Fruit fly (Drosophila melanogaster) whole organism, embryonic: ENCODE results near the gene Usp14.

Source experiments
- Adf1 ChIP-seq: fragments of 200-800 bp; sonication (Bioruptor generic); IDR thresholded peaks from 2 replicates; pipeline ENCODE4 v1.3.6; 2022; ENCODE audit warnings: missing biosample characterization, missing genetic modification characterization
- Atf6 ChIP-seq: fragments of 200-800 bp; sonication (Bioruptor generic); IDR thresholded peaks from 2 replicates; pipeline ENCODE4 v1.3.6; 2022; ENCODE audit warnings: missing biosample characterization, missing genetic modification characterization
- BEAF-32 ChIP-seq: fragments of 200-800 bp; sonication (Bioruptor generic); optimal IDR thresholded peaks from 3 replicates; lab custom pipeline; 2017; ENCODE audit warnings: missing biosample characterization, missing genetic modification characterization, mild to moderate bottlenecking, moderate library complexity, missing genetic modification reagents
- Bgb ChIP-seq: fragments of 200-800 bp; sonication (Bioruptor generic); IDR thresholded peaks from 2 replicates; pipeline ENCODE4 v1.3.6; 2022; ENCODE audit warnings: missing biosample characterization, missing genetic modification characterization; ENCODE audit not compliant: partially characterized antibody
- CG10431 ChIP-seq: fragments of 200-800 bp; sonication (Bioruptor generic); optimal IDR thresholded peaks from 3 replicates; lab custom pipeline; 2018; ENCODE audit warnings: missing biosample characterization, mild to moderate bottlenecking, missing genetic modification characterization
- CG10462 ChIP-seq: fragments of 200-800 bp; sonication (Bioruptor generic); optimal IDR thresholded peaks from 2 replicates; lab custom pipeline; 2016; ENCODE audit warnings: missing biosample characterization, missing genetic modification characterization
- CG12299 ChIP-seq: fragments of 200-800 bp; sonication (Bioruptor generic); optimal IDR thresholded peaks from 2 replicates; lab custom pipeline; 2018; ENCODE audit warnings: missing biosample characterization, mild to moderate bottlenecking, missing genetic modification characterization
- CG1233 ChIP-seq: fragments of 200-800 bp; sonication (Bioruptor generic); optimal IDR thresholded peaks from 4 replicates; lab custom pipeline; 2018; ENCODE audit warnings: missing biosample characterization, mild to moderate bottlenecking, missing genetic modification characterization
- CG12769 ChIP-seq: fragments of 200-800 bp; sonication (Bioruptor generic); optimal IDR thresholded peaks from 2 replicates; lab custom pipeline; 2019; ENCODE audit warnings: missing biosample characterization, mild to moderate bottlenecking, missing genetic modification characterization, moderate library complexity
- CG13287 ChIP-seq: fragments of 200-800 bp; sonication (Bioruptor generic); IDR thresholded peaks from 2 replicates; pipeline ENCODE4 v1.3.6; 2022; ENCODE audit warnings: missing biosample characterization, missing genetic modification characterization; ENCODE audit not compliant: partially characterized antibody
- CG13775 ChIP-seq: fragments of 200-800 bp; sonication (Bioruptor generic); optimal IDR thresholded peaks from 3 replicates; lab custom pipeline; 2017; ENCODE audit warnings: missing biosample characterization, mild to moderate bottlenecking, missing genetic modification characterization
- CG14050 ChIP-seq: fragments of 200-800 bp; sonication (Bioruptor generic); IDR thresholded peaks from 3 replicates; pipeline ENCODE4 v1.3.6; 2022; ENCODE audit warnings: missing biosample characterization, missing genetic modification characterization
- CG14667 ChIP-seq: fragments of 200-800 bp; sonication (Bioruptor generic); IDR thresholded peaks from 2 replicates; pipeline ENCODE4 v1.3.6; 2022; ENCODE audit warnings: missing biosample characterization, missing genetic modification characterization
- CG14710 ChIP-seq: fragments of 200-800 bp; sonication (Bioruptor generic); optimal IDR thresholded peaks from 3 replicates; lab custom pipeline; 2019; ENCODE audit warnings: missing biosample characterization, mild to moderate bottlenecking, missing genetic modification characterization, moderate library complexity
- CG15696 ChIP-seq: fragments of 200-800 bp; sonication (Bioruptor generic); optimal IDR thresholded peaks from 2 replicates; lab custom pipeline; 2019; ENCODE audit warnings: missing biosample characterization, mild to moderate bottlenecking, missing genetic modification characterization, moderate library complexity
- CG1603 ChIP-seq: fragments of 200-800 bp; sonication (Bioruptor generic); optimal IDR thresholded peaks from 2 replicates; lab custom pipeline; 2019; ENCODE audit warnings: missing biosample characterization, mild to moderate bottlenecking, missing genetic modification characterization, moderate library complexity
- CG18599 ChIP-seq: fragments of 200-800 bp; sonication (Bioruptor generic); optimal IDR thresholded peaks from 3 replicates; lab custom pipeline; 2017; ENCODE audit warnings: missing biosample characterization, missing genetic modification characterization, mild to moderate bottlenecking, moderate library complexity, missing genetic modification reagents
- CG2712 ChIP-seq: fragments of 200-800 bp; optimal IDR thresholded peaks from 3 replicates; lab custom pipeline; 2019; ENCODE audit warnings: missing biosample characterization, mild to moderate bottlenecking, missing genetic modification characterization, moderate library complexity
- CG30020 ChIP-seq: fragments of 200-800 bp; optimal IDR thresholded peaks from 2 replicates; lab custom pipeline; 2019; ENCODE audit warnings: missing biosample characterization, mild to moderate bottlenecking, missing genetic modification characterization, moderate library complexity
- CG43689 ChIP-seq: fragments of 200-800 bp; sonication (Bioruptor generic); IDR thresholded peaks from 2 replicates; pipeline ENCODE4 v1.3.6; 2022; ENCODE audit warnings: missing biosample characterization, missing genetic modification characterization
- CG8281 ChIP-seq: fragments of 200-800 bp; sonication (Bioruptor generic); optimal IDR thresholded peaks from 2 replicates; lab custom pipeline; 2018; ENCODE audit warnings: missing biosample characterization, mild to moderate bottlenecking, missing genetic modification characterization, moderate library complexity
- CG9797 ChIP-seq: fragments of 200-800 bp; sonication (Bioruptor generic); optimal IDR thresholded peaks from 3 replicates; lab custom pipeline; 2018; ENCODE audit warnings: missing biosample characterization, mild to moderate bottlenecking, missing genetic modification characterization
- D ChIP-seq, 2 experiments: fragments of 200-800 bp in 1 of 2; fragments of >200 bp in 1 of 2; sonication (Bioruptor generic) in 1 of 2; optimal IDR thresholded peaks; 2 replicates in 1 of 2; 3 replicates in 1 of 2; lab custom pipeline; 2017; ENCODE audit warnings: mild to moderate bottlenecking in 1 of 2, missing biosample characterization in 1 of 2, missing genetic modification characterization in 1 of 2, missing genetic modification reagents in 1 of 2
- D19B ChIP-seq: fragments of 200-800 bp; sonication (Bioruptor generic); optimal IDR thresholded peaks from 2 replicates; lab custom pipeline; 2017; ENCODE audit warnings: missing biosample characterization, mild to moderate bottlenecking, missing genetic modification characterization
- Hmr ChIP-seq: fragments of 200-800 bp; sonication (Bioruptor generic); optimal IDR thresholded peaks from 3 replicates; lab custom pipeline; 2017; ENCODE audit warnings: mild to moderate bottlenecking, missing biosample characterization, missing genetic modification reagents, missing genetic modification characterization
- MBD-R2 ChIP-seq: fragments of 200-800 bp; sonication (Bioruptor generic); IDR thresholded peaks from 2 replicates; pipeline ENCODE4 v1.3.6; 2022; ENCODE audit warnings: missing biosample characterization, missing genetic modification characterization
- Oaz ChIP-seq: fragments of 200-800 bp; sonication (Bioruptor generic); IDR thresholded peaks from 2 replicates; pipeline ENCODE4 v1.3.6; 2022; ENCODE audit warnings: missing biosample characterization, missing genetic modification characterization
- Pdp1 ChIP-seq, 2 experiments: fragments of 200-800 bp; sonication (Bioruptor generic); optimal IDR thresholded peaks; 3 replicates each; lab custom pipeline; 2016; ENCODE audit warnings: missing biosample characterization in 2 of 2, missing genetic modification characterization in 2 of 2, mild to moderate bottlenecking in 1 of 2, moderate library complexity in 1 of 2
- Scr ChIP-seq: fragments of 200-800 bp; sonication (Bioruptor generic); IDR thresholded peaks from 2 replicates; pipeline ENCODE4 v1.3.6; 2022; ENCODE audit warnings: missing biosample characterization, missing genetic modification characterization; ENCODE audit not compliant: partially characterized antibody
- ara ChIP-seq: fragments of 200-800 bp; sonication (Bioruptor generic); IDR thresholded peaks from 2 replicates; pipeline ENCODE4 v1.3.6; 2022; ENCODE audit warnings: missing biosample characterization, missing genetic modification characterization
- bbx ChIP-seq: fragments of 200-800 bp; sonication (Bioruptor generic); IDR thresholded peaks from 2 replicates; pipeline ENCODE4 v1.3.6; 2022; ENCODE audit warnings: missing biosample characterization, missing genetic modification characterization; ENCODE audit not compliant: partially characterized antibody
- dan ChIP-seq: fragments of 200-800 bp; sonication (Bioruptor generic); IDR thresholded peaks from 2 replicates; pipeline ENCODE4 v1.3.6; 2022; ENCODE audit warnings: missing biosample characterization, missing genetic modification characterization
- dm ChIP-seq: fragments of 200-800 bp; sonication (Bioruptor generic); optimal IDR thresholded peaks from 3 replicates; lab custom pipeline; 2016; ENCODE audit warnings: missing biosample characterization, missing genetic modification characterization
- exex ChIP-seq: fragments of 200-800 bp; sonication (Bioruptor generic); optimal IDR thresholded peaks from 4 replicates; lab custom pipeline; 2018; ENCODE audit warnings: missing biosample characterization, mild to moderate bottlenecking, missing genetic modification characterization, moderate library complexity
- fd3F ChIP-seq: fragments of 200-800 bp; sonication (Bioruptor generic); optimal IDR thresholded peaks from 2 replicates; lab custom pipeline; 2018; ENCODE audit warnings: missing biosample characterization, mild to moderate bottlenecking, missing genetic modification characterization, moderate library complexity
- ftz-f1 ChIP-seq: fragments of 200-800 bp; sonication (Bioruptor generic); optimal IDR thresholded peaks from 2 replicates; lab custom pipeline; 2016; ENCODE audit warnings: missing biosample characterization, missing genetic modification characterization
- hkb ChIP-seq, 2 experiments: fragments of 200-800 bp in 1 of 2; fragments of >200 bp in 1 of 2; sonication (Bioruptor generic) in 1 of 2; IDR thresholded peaks in 1 of 2; optimal IDR thresholded peaks in 1 of 2; 2 replicates each; pipeline versions ENCODE4 v1.3.6 to Lab custom; 2017 to 2022; ENCODE audit warnings: missing biosample characterization in 1 of 2, missing genetic modification characterization in 1 of 2
- klu ChIP-seq: fragments of 200-800 bp; sonication (Bioruptor generic); IDR thresholded peaks from 2 replicates; pipeline ENCODE4 v1.3.6; 2022; ENCODE audit warnings: missing biosample characterization, missing genetic modification characterization
- nmo ChIP-seq: fragments of 200-800 bp; sonication (Bioruptor generic); optimal IDR thresholded peaks from 2 replicates; lab custom pipeline; 2018; ENCODE audit warnings: missing biosample characterization, mild to moderate bottlenecking, missing genetic modification characterization, moderate library complexity
- pb ChIP-seq: fragments of 200-800 bp; sonication (Bioruptor generic); optimal IDR thresholded peaks from 3 replicates; lab custom pipeline; 2016; ENCODE audit warnings: missing biosample characterization, missing genetic modification characterization
- peb ChIP-seq: fragments of 200-800 bp; sonication (Bioruptor generic); IDR thresholded peaks from 2 replicates; pipeline ENCODE4 v1.3.6; 2022; ENCODE audit warnings: missing biosample characterization, missing genetic modification characterization
- pnt ChIP-seq: fragments of 200-800 bp; sonication (Bioruptor generic); optimal IDR thresholded peaks from 3 replicates; lab custom pipeline; 2016; ENCODE audit warnings: missing biosample characterization, missing genetic modification characterization
- pum ChIP-seq: fragments of 200-800 bp; sonication (Bioruptor generic); optimal IDR thresholded peaks from 2 replicates; lab custom pipeline; 2016; ENCODE audit warnings: missing biosample characterization, missing genetic modification characterization
- sim ChIP-seq: fragments of 200-800 bp; sonication (Bioruptor generic); IDR thresholded peaks from 2 replicates; pipeline ENCODE4 v1.3.6; 2022; ENCODE audit warnings: missing biosample characterization, missing genetic modification characterization
- so ChIP-seq: fragments of 200-800 bp; sonication (Bioruptor generic); IDR thresholded peaks from 3 replicates; pipeline ENCODE4 v1.3.6; 2022; ENCODE audit warnings: missing biosample characterization, missing genetic modification characterization
- tna ChIP-seq: fragments of 200-800 bp; sonication (Bioruptor generic); IDR thresholded peaks from 2 replicates; pipeline ENCODE4 v1.3.6; 2022; ENCODE audit warnings: missing biosample characterization, missing genetic modification characterization; ENCODE audit not compliant: partially characterized antibody
- zf30C ChIP-seq: fragments of 200-800 bp; sonication (Bioruptor generic); optimal IDR thresholded peaks from 3 replicates; lab custom pipeline; 2018; ENCODE audit warnings: missing biosample characterization, mild to moderate bottlenecking, missing genetic modification characterization

The Usp14 gene

dm6 chr2L:10333091-10333991, 19.1 kb upstream of the Usp14 start, which contains the start of gene GATAd (continued):
- TF ChIP-seq D (optimal IDR thresholded peaks at IDR 0.05; lab: Kevin White, UChicago) = no peak
- no peak for TF ChIP-seq D (GFP tag; optimal IDR thresholded peaks at IDR 0.05; lab: Kevin White, UChicago)
- TF ChIP-seq CG13287 (GFP tag; lab: Robert Waterston, UW) = peak; percentile 47; the same call in 1 of the 2 replicates
- TF ChIP-seq pb (GFP tag; lab: Kevin White, UChicago) = no peak
- TF ChIP-seq hkb (optimal IDR thresholded peaks at IDR 0.05; lab: Kevin White, UChicago) = no peak
- TF ChIP-seq hkb (GFP tag; IDR thresholded peaks at IDR 0.05; lab: Robert Waterston, UW) = no peak
- no peak for TF ChIP-seq CG1233
- no peak for TF ChIP-seq so
- peak; percentile 45 for TF ChIP-seq BEAF-32 (GFP tag; lab: Kevin White, UChicago)
- TF ChIP-seq Bgb (GFP tag; lab: Robert Waterston, UW) = 0 out of 2 replicates have a peak, but pooled peaks have one; percentile 26
- TF ChIP-seq ftz-f1 = peak; percentile 61
- no peak for TF ChIP-seq zf30C (GFP tag; lab: Kevin White, UChicago)
- TF ChIP-seq exex = peak; percentile 18
- no peak for TF ChIP-seq D19B (GFP tag; lab: Kevin White, UChicago)
- no peak for TF ChIP-seq klu (GFP tag; lab: Robert Waterston, UW)
- TF ChIP-seq dm (GFP tag; lab: Kevin White, UChicago) = no peak
- no peak for TF ChIP-seq pum (GFP tag; lab: Kevin White, UChicago)
- TF ChIP-seq pnt = no peak
- TF ChIP-seq CG10431 (GFP tag; lab: Kevin White, UChicago) = no peak
- TF ChIP-seq ara (GFP tag; lab: Robert Waterston, UW) = no peak
- TF ChIP-seq CG14710 = peak; percentile 46
- no peak for TF ChIP-seq peb
- TF ChIP-seq CG30020 = peak; percentile 95
- TF ChIP-seq CG14050 (GFP tag; lab: Robert Waterston, UW) = no peak
- TF ChIP-seq nmo = peak; percentile 25
- no peak for TF ChIP-seq Oaz (GFP tag; lab: Robert Waterston, UW)
- no peak for TF ChIP-seq CG18599 (GFP tag; lab: Kevin White, UChicago)
- TF ChIP-seq dan (GFP tag; lab: Robert Waterston, UW) = no peak
- peak; percentile 19; the same call in 1 of the 2 replicates for TF ChIP-seq MBD-R2 (GFP tag; lab: Robert Waterston, UW)
- 0 out of 2 replicates have a peak, but pooled peaks have one; percentile 16 for TF ChIP-seq bbx (GFP tag; lab: Robert Waterston, UW)
- TF ChIP-seq Atf6 (GFP tag; lab: Robert Waterston, UW) = no peak
- TF ChIP-seq Pdp1 (GFP tag; optimal IDR thresholded peaks at IDR 0.05; lab: Kevin White, UChicago) = peak in 1 of 2 experiments; percentile 2
- TF ChIP-seq CG12769 (tag; lab: Kevin White, UChicago) = no peak
- TF ChIP-seq Adf1 (GFP tag; lab: Robert Waterston, UW) = no peak
- peak; percentile 79 for TF ChIP-seq CG8281
- peak; percentile 46 for TF ChIP-seq CG2712 (tag; lab: Kevin White, UChicago)
- peak; percentile 94 for TF ChIP-seq CG1603 (tag; lab: Kevin White, UChicago)
- no peak for TF ChIP-seq fd3F (GFP tag; lab: Kevin White, UChicago)
- TF ChIP-seq CG15696 (tag; lab: Kevin White, UChicago) = no peak
- TF ChIP-seq Scr (GFP tag; lab: Robert Waterston, UW) = peak; percentile 37
- TF ChIP-seq tna = no peak
- TF ChIP-seq CG13775 (GFP tag; lab: Kevin White, UChicago) = peak; percentile 20
- TF ChIP-seq CG43689 = no peak
- no peak for TF ChIP-seq Hmr (GFP tag; lab: Kevin White, UChicago)
- TF ChIP-seq CG10462 (GFP tag; lab: Kevin White, UChicago) = no peak
- TF ChIP-seq CG12299 (tag; lab: Kevin White, UChicago) = peak; percentile 28
- no peak for TF ChIP-seq sim (GFP tag; lab: Robert Waterston, UW)
- no peak for TF ChIP-seq CG14667 (GFP tag; lab: Robert Waterston, UW)
- TF ChIP-seq CG9797 (GFP tag; lab: Kevin White, UChicago) = peak; percentile 52
